Fruit fly (Drosophila melanogaster) whole organism, wandering third instar larva: ENCODE results near the gene CG14096.

ENCODE experiments used
- Abd-B ChIP-seq: fragments of >200 bp; optimal IDR thresholded peaks from 2 replicates; lab custom pipeline; 2017; ENCODE audit warnings: missing biosample characterization, missing genetic modification characterization
- CG32264 ChIP-seq: fragments of 200-800 bp; sonication (Bioruptor generic); optimal IDR thresholded peaks from 2 replicates; lab custom pipeline; 2016; ENCODE audit warnings: missing biosample characterization, missing genetic modification characterization
- CrebA ChIP-seq: fragments of 200-800 bp; sonication (Bioruptor generic); optimal IDR thresholded peaks from 2 replicates; lab custom pipeline; 2016; ENCODE audit warnings: missing biosample characterization, mild to moderate bottlenecking, missing genetic modification characterization, borderline replicate concordance
- Dif ChIP-seq: fragments of 200-275, 200-300 bp; sonication (Bioruptor generic); optimal IDR thresholded peaks from 2 replicates; lab custom pipeline; 2018; ENCODE audit warnings: missing biosample characterization, missing genetic modification characterization; ENCODE audit not compliant: partially characterized antibody
- GATAd ChIP-seq: sonication (Bioruptor generic); optimal IDR thresholded peaks from 2 replicates; lab custom pipeline; 2016; ENCODE audit warnings: missing biosample characterization, missing genetic modification characterization
- HLH106 ChIP-seq: fragments of 200-800 bp; optimal IDR thresholded peaks from 3 replicates; lab custom pipeline; 2019; ENCODE audit warnings: missing biosample characterization, mild to moderate bottlenecking, missing genetic modification characterization, moderate library complexity
- Hnf4 ChIP-seq: fragments of 200-800 bp; sonication (Bioruptor generic); optimal IDR thresholded peaks from 2 replicates; lab custom pipeline; 2016; ENCODE audit warnings: missing biosample characterization, mild to moderate bottlenecking, missing genetic modification characterization
- Hr78 ChIP-seq: fragments of >200 bp; optimal IDR thresholded peaks from 2 replicates; lab custom pipeline; 2017; ENCODE audit warnings: missing biosample characterization, missing genetic modification characterization
- Jra ChIP-seq: sonication (Bioruptor generic); optimal IDR thresholded peaks from 2 replicates; lab custom pipeline; 2016; ENCODE audit warnings: missing biosample characterization, missing genetic modification characterization
- N ChIP-seq: fragments of >200 bp; optimal IDR thresholded peaks from 2 replicates; lab custom pipeline; 2018; ENCODE audit warnings: missing biosample characterization, missing external identifiers, missing genetic modification characterization
- OdsH ChIP-seq: fragments of 200-800 bp; sonication (Bioruptor generic); optimal IDR thresholded peaks from 2 replicates; lab custom pipeline; 2016; ENCODE audit warnings: missing biosample characterization, mild to moderate bottlenecking, missing genetic modification characterization
- Rel ChIP-seq, 2 experiments: fragments of 200-800 bp; sonication (Bioruptor generic) in 1 of 2; optimal IDR thresholded peaks; 2 replicates in 1 of 2; 3 replicates in 1 of 2; lab custom pipeline; 2016 to 2019; ENCODE audit warnings: mild to moderate bottlenecking in 2 of 2, missing biosample characterization in 2 of 2, missing genetic modification characterization in 2 of 2, moderate library complexity in 1 of 2
- Sp1 ChIP-seq: fragments of 200-800 bp; sonication (Bioruptor generic); optimal IDR thresholded peaks from 3 replicates; lab custom pipeline; 2019; ENCODE audit warnings: missing biosample characterization, mild to moderate bottlenecking, missing genetic modification characterization, moderate library complexity
- Vsx2 ChIP-seq: fragments of 200-300, 225-300 bp; sonication (Bioruptor generic); optimal IDR thresholded peaks from 2 replicates; lab custom pipeline; 2018; ENCODE audit warnings: missing biosample characterization, missing genetic modification characterization; ENCODE audit not compliant: partially characterized antibody
- br ChIP-seq: fragments of 200-800 bp; sonication (Bioruptor generic); optimal IDR thresholded peaks from 2 replicates; lab custom pipeline; 2016; ENCODE audit warnings: missing biosample characterization, missing genetic modification characterization
- brk ChIP-seq: fragments of 200-800 bp; sonication (Bioruptor generic); optimal IDR thresholded peaks from 2 replicates; lab custom pipeline; 2016; ENCODE audit warnings: missing biosample characterization, mild to moderate bottlenecking, missing genetic modification characterization
- dmrt93B ChIP-seq: fragments of 200-800 bp; sonication (Bioruptor generic); optimal IDR thresholded peaks from 2 replicates; lab custom pipeline; 2018; ENCODE audit warnings: missing biosample characterization, mild to moderate bottlenecking, missing genetic modification characterization
- dsf ChIP-seq: sonication (Bioruptor generic); optimal IDR thresholded peaks from 2 replicates; lab custom pipeline; 2016; ENCODE audit warnings: missing biosample characterization, missing genetic modification characterization, borderline replicate concordance
- ey ChIP-seq: fragments of 200-800 bp; sonication (Bioruptor generic); optimal IDR thresholded peaks from 2 replicates; lab custom pipeline; 2016; ENCODE audit warnings: missing biosample characterization, missing genetic modification characterization
- foxo ChIP-seq, 2 experiments: fragments of 200-800 bp; sonication (Bioruptor generic); optimal IDR thresholded peaks; 2 replicates in 1 of 2; 3 replicates in 1 of 2; lab custom pipeline; 2016 to 2017; ENCODE audit warnings: missing biosample characterization in 2 of 2, missing genetic modification characterization in 2 of 2
- fru ChIP-seq: fragments of 200-800 bp; sonication (Bioruptor generic); optimal IDR thresholded peaks from 3 replicates; lab custom pipeline; 2016; ENCODE audit warnings: missing biosample characterization, mild to moderate bottlenecking, missing genetic modification characterization
- h ChIP-seq: fragments of 200-800 bp; sonication (Bioruptor generic); optimal IDR thresholded peaks from 3 replicates; lab custom pipeline; 2016; ENCODE audit warnings: missing biosample characterization, mild to moderate bottlenecking, missing genetic modification characterization
- jim ChIP-seq: fragments of 175-275, 200-325 bp; sonication (Bioruptor generic); optimal IDR thresholded peaks from 2 replicates; lab custom pipeline; 2016; ENCODE audit warnings: missing biosample characterization, mild to moderate bottlenecking, missing genetic modification characterization
- lola ChIP-seq: fragments of >200 bp; optimal IDR thresholded peaks from 2 replicates; lab custom pipeline; 2017; ENCODE audit warnings: missing biosample characterization, missing genetic modification characterization
- pan ChIP-seq: fragments of >200 bp; optimal IDR thresholded peaks from 2 replicates; lab custom pipeline; 2017
- rgr ChIP-seq: fragments of 200-800 bp; sonication (Bioruptor generic); optimal IDR thresholded peaks from 3 replicates; lab custom pipeline; 2016; ENCODE audit warnings: missing biosample characterization, mild to moderate bottlenecking, missing genetic modification characterization
- sage ChIP-seq: fragments of 200-800 bp; sonication (Bioruptor generic); optimal IDR thresholded peaks from 2 replicates; lab custom pipeline; 2016; ENCODE audit warnings: missing biosample characterization, mild to moderate bottlenecking, missing genetic modification characterization
- sv ChIP-seq: fragments of 200-800 bp; sonication (Bioruptor generic); optimal IDR thresholded peaks from 3 replicates; lab custom pipeline; 2016; ENCODE audit warnings: missing biosample characterization, missing genetic modification characterization
- tai ChIP-seq: sonication (Bioruptor generic); optimal IDR thresholded peaks from 2 replicates; lab custom pipeline; 2016; ENCODE audit warnings: missing biosample characterization, missing genetic modification characterization
- usp ChIP-seq: fragments of >200 bp; optimal IDR thresholded peaks from 2 replicates; lab custom pipeline; 2017; ENCODE audit warnings: missing biosample characterization, missing genetic modification characterization
- woc ChIP-seq: sonication (Bioruptor generic); optimal IDR thresholded peaks from 2 replicates; lab custom pipeline; 2016; ENCODE audit warnings: missing biosample characterization, mild to moderate bottlenecking, missing genetic modification characterization

Gene CG14096

dm6 chr3L:19503770-19504169 is 36.9 kb upstream of the CG14096 start, which contains the start of gene CG9452:
Gene CG9452 (minus strand): TSS chr3L:19503870.
- TF ChIP-seq OdsH (GFP tag; lab: Kevin White, UChicago) (no peak), dmrt93B (no peak), usp (GFP tag; lab: Kevin White, UChicago) (no peak), lola (GFP tag; lab: Kevin White, UChicago) (no peak), br (GFP tag; lab: Kevin White, UChicago) (no peak), jim (GFP tag; lab: Kevin White, UChicago) (no peak), foxo (GFP tag; optimal IDR thresholded peaks at IDR 0.05; lab: Kevin White, UChicago) (no peak), Rel (GFP tag; optimal IDR thresholded peaks at IDR 0.05; lab: Kevin White, UChicago) (no peak), Rel (tag; optimal IDR thresholded peaks at IDR 0.05; lab: Kevin White, UChicago) (no peak), ey (no peak), Jra (GFP tag; lab: Kevin White, UChicago) (no peak), tai (GFP tag; lab: Kevin White, UChicago) (no peak), CG32264 (GFP tag; lab: Kevin White, UChicago) (no peak), dsf (GFP tag; lab: Kevin White, UChicago) (no peak), Hnf4 (GFP tag; lab: Kevin White, UChicago) (no peak), fru (no peak), Hr78 (GFP tag; lab: Kevin White, UChicago) (no peak)

dm6 chr3L:19500698-19501097 is 33.8 kb upstream of the CG14096 start, which contains the start of gene CG9451:
Gene CG9451 (minus strand): TSS chr3L:19500798.
- no peak for TF ChIP-seq h
- TF ChIP-seq OdsH (GFP tag; lab: Kevin White, UChicago), result no peak
- TF ChIP-seq Abd-B (GFP tag; lab: Kevin White, UChicago), result no peak
- TF ChIP-seq foxo (GFP tag; optimal IDR thresholded peaks at IDR 0.05; lab: Kevin White, UChicago), result no peak
- no peak for TF ChIP-seq woc (GFP tag; lab: Kevin White, UChicago)
- no peak for TF ChIP-seq usp (GFP tag; lab: Kevin White, UChicago)
- no peak for TF ChIP-seq Hr78 (GFP tag; lab: Kevin White, UChicago)
- no peak for TF ChIP-seq Hnf4 (GFP tag; lab: Kevin White, UChicago)
- TF ChIP-seq ey, result no peak
- no peak for TF ChIP-seq Jra (GFP tag; lab: Kevin White, UChicago)
- no peak for TF ChIP-seq pan (lab: Kevin White, UChicago)
- no peak for TF ChIP-seq CrebA

DNA sequence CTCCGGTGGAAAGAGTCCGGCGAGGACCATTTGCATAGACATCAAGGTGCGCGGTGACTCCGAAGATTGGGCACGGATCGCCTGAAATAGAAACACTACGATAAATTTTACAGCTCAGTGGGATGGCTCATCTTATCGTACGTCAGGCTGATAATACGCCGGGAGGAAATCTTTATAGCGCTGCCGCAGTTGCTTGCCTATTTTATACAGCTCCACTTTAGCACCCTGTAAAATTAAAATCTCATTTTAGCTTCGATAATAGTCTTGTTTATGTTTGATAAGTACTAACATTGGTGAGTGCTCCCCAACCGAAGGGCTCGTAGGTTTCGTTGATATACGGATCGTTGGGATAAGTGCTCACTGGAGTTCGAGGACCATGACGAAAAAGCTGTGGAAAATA is 32.5 kb upstream of the CG14096 start:
- no peak for TF ChIP-seq Abd-B (GFP tag; lab: Kevin White, UChicago)
- no peak for TF ChIP-seq ey
- TF ChIP-seq CG32264 (GFP tag; lab: Kevin White, UChicago), result no peak
- TF ChIP-seq usp (GFP tag; lab: Kevin White, UChicago), result no peak
- TF ChIP-seq woc (GFP tag; lab: Kevin White, UChicago), result no peak
- no peak for TF ChIP-seq foxo (GFP tag; optimal IDR thresholded peaks at IDR 0.05; lab: Kevin White, UChicago)
- no peak for TF ChIP-seq Dif (GFP tag; lab: Kevin White, UChicago)
- TF ChIP-seq GATAd, result no peak
- no peak for TF ChIP-seq sv (GFP tag; lab: Kevin White, UChicago)
- no peak for TF ChIP-seq Hr78 (GFP tag; lab: Kevin White, UChicago)
- no peak for TF ChIP-seq HLH106 (tag; lab: Kevin White, UChicago)
- TF ChIP-seq dmrt93B, result no peak
- TF ChIP-seq brk, result no peak
- no peak for TF ChIP-seq fru
- TF ChIP-seq lola (GFP tag; lab: Kevin White, UChicago), result no peak
- TF ChIP-seq sage (GFP tag; lab: Kevin White, UChicago), result no peak
- TF ChIP-seq OdsH (GFP tag; lab: Kevin White, UChicago), result no peak
- TF ChIP-seq rgr (GFP tag; lab: Kevin White, UChicago), result no peak
- TF ChIP-seq, all 38 proteins: peak for 0

DNA sequence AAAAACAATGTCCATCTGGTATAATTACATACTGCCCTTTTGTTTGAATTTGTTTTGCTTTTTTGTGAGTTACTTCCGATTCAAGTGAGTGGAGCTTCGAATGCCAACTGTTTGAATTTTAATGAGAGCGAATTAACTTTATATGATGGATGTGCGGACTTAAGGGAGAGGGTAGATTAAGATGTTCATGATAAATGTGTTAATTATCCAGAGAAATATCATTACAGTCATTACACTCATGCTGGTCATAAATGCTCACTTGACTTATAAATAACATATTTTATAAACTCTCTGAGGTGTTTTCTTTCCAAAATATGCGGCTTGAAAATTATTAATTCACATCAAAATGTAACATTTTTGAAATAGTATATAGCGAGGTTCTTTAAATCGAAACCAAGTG is 30.7 kb upstream of the CG14096 start, which contains the start of gene CG9449:
TSS of gene CG9449 (minus strand) at position 101 of the 400 bp plus-strand sequence.
- TF ChIP-seq brk (no peak), rgr (GFP tag; lab: Kevin White, UChicago) (no peak), Jra (GFP tag; lab: Kevin White, UChicago) (no peak), CrebA (no peak), N (GFP tag; lab: Kevin White, UChicago) (no peak), Hr78 (GFP tag; lab: Kevin White, UChicago) (no peak), h (no peak), jim (GFP tag; lab: Kevin White, UChicago) (no peak), Sp1 (GFP tag; lab: Kevin White, UChicago) (no peak), br (GFP tag; lab: Kevin White, UChicago) (no peak), Vsx2 (GFP tag; lab: Kevin White, UChicago) (no peak), Hnf4 (GFP tag; lab: Kevin White, UChicago) (no peak), Rel (GFP tag; optimal IDR thresholded peaks at IDR 0.05; lab: Kevin White, UChicago) (no peak), Rel (tag; optimal IDR thresholded peaks at IDR 0.05; lab: Kevin White, UChicago) (no peak)
